Fruit fly (Drosophila melanogaster) whole organism, pupa: ENCODE results near the gene CG5500.

ENCODE experiments used
- CG10348 ChIP-seq: fragments of 200-800 bp; sonication (Bioruptor generic); IDR thresholded peaks from 2 replicates; pipeline ENCODE4 v1.3.6; 2022; ENCODE audit warnings: missing biosample characterization, missing genetic modification characterization
- CG12605 ChIP-seq: fragments of 200-800 bp; sonication (Bioruptor generic); IDR thresholded peaks from 2 replicates; pipeline ENCODE4 v1.3.6; 2022; ENCODE audit warnings: missing biosample characterization, missing genetic modification characterization
- CG8159 ChIP-seq: fragments of 200-800 bp; sonication (Bioruptor generic); optimal IDR thresholded peaks from 3 replicates; lab custom pipeline; 2018; ENCODE audit warnings: missing biosample characterization, mild to moderate bottlenecking, missing genetic modification characterization, moderate library complexity
- EcR ChIP-seq: fragments of 200-800 bp; sonication (Bioruptor generic); optimal IDR thresholded peaks from 3 replicates; lab custom pipeline; 2019; ENCODE audit warnings: missing biosample characterization, missing genetic modification characterization, mild to moderate bottlenecking, moderate library complexity, missing genetic modification reagents
- Pif1A ChIP-seq: fragments of 200-800 bp; sonication (Bioruptor generic); optimal IDR thresholded peaks from 3 replicates; lab custom pipeline; 2016; ENCODE audit warnings: missing biosample characterization, missing genetic modification characterization
- fd96Ca ChIP-seq: fragments of 200-800 bp; sonication (Bioruptor generic); IDR thresholded peaks from 3 replicates; pipeline ENCODE4 v1.3.6; 2022; ENCODE audit warnings: missing biosample characterization, missing genetic modification characterization

DNA sequence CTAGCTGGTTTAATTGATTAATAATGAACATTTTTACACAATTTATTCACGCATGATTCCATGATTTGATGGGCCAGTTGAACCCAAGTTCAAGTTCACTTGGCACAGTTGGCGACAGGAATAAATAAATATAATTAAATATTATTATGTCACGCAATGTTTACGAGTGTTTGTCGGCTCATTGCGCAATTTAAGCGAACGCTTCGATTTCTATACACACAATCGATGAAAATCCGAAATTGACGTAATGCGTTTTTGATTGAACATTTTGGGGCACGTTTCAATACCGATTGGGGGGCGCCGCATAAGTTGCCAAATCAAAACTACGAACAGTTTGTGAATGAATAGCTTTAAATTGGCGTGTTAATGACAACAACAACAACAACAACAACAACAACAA is 20.9 kb downstream of the CG5500 start:
- TF ChIP-seq fd96Ca (GFP tag; lab: Robert Waterston, UW), result no peak
- TF ChIP-seq CG10348 (GFP tag; lab: Robert Waterston, UW), result no peak
- no peak for TF ChIP-seq CG8159 (tag; lab: Kevin White, UChicago)
- no peak for TF ChIP-seq Pif1A (GFP tag; lab: Kevin White, UChicago)
- TF ChIP-seq EcR, result no peak
- no peak for TF ChIP-seq CG12605 (GFP tag; lab: Robert Waterston, UW)
